Worm (Caenorhabditis elegans) whole organism, midembryonic: ENCODE results near the gene rps-1.

ENCODE experiments used
- T22C8.4 ChIP-seq: fragments of 200-800 bp; sonication (Bioruptor generic); IDR thresholded peaks from 2 replicates; pipeline ENCODE4 v1.3.6; 2022; ENCODE audit warnings: missing genetic modification characterization, missing compliant biosample characterization
- cog-1 ChIP-seq: sonication (generic microtip); optimal IDR thresholded peaks from 2 replicates; lab custom pipeline; 2016; ENCODE audit warnings: missing genetic modification characterization, missing compliant biosample characterization
- flt-1 ChIP-seq: fragments of 200-800 bp; sonication (Bioruptor generic); IDR thresholded peaks from 2 replicates; pipeline ENCODE4 v1.3.6; 2022; ENCODE audit warnings: missing genetic modification characterization, missing compliant biosample characterization
- klf-2 ChIP-seq: fragments of 200-800 bp; sonication (Bioruptor generic); conservative IDR thresholded peaks from 2 replicates; pipeline ENCODE4 v1.3.6; 2022; ENCODE audit warnings: missing genetic modification reagents, missing genetic modification characterization, missing compliant biosample characterization
- med-1 ChIP-seq: sonication (generic microtip); optimal IDR thresholded peaks from 2 replicates; lab custom pipeline; 2017; ENCODE audit warnings: missing genetic modification characterization, mild to moderate bottlenecking, missing compliant biosample characterization, antibody characterized with exemption, missing genetic modification reagents; ENCODE audit not compliant: insufficient read depth
- ref-1 ChIP-seq: fragments of 200-800 bp; sonication (Bioruptor generic); conservative IDR thresholded peaks from 2 replicates; pipeline ENCODE4 v1.3.6; 2022; ENCODE audit warnings: missing genetic modification reagents, missing genetic modification characterization, missing compliant biosample characterization
- tab-1 ChIP-seq: fragments of 200-800 bp; sonication (Bioruptor generic); IDR thresholded peaks from 2 replicates; pipeline ENCODE4 v1.3.6; 2022; ENCODE audit warnings: missing genetic modification characterization, missing compliant biosample characterization
- ztf-23 ChIP-seq: fragments of 200-800 bp; sonication (Bioruptor generic); IDR thresholded peaks from 2 replicates; pipeline ENCODE4 v1.3.6; 2022; ENCODE audit warnings: missing genetic modification reagents, missing genetic modification characterization, missing compliant biosample characterization
- ztf-29 ChIP-seq: fragments of 200-800 bp; sonication (Bioruptor generic); IDR thresholded peaks from 2 replicates; pipeline ENCODE4 v1.3.6; 2022; ENCODE audit warnings: missing genetic modification reagents, missing genetic modification characterization, missing compliant biosample characterization

Gene rps-1

DNA sequence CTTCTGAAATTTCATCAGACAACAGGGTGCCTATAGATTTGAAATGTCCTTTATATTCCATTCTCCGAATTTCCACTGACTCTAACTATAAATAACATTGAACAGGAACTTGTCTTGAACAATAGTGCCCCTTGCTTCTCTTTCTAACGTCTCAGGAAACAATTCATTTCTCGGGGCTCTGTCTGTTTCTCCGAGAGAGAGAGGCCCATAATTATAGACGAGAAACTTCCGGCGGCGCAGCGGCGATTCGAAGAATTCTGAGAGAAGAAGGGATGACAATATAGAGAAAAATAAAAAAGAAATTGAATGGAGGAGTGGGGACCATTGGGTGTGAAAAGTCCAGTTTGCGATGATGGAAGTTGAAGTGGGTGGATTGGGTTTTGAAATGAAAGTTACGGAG, 15.5 kb upstream of the rps-1 start:
- no peak for TF ChIP-seq med-1 (GFP tag; lab: Kevin White, UChicago)
- 0 out of 2 replicates have a peak, but pooled peaks have one; percentile 36 for TF ChIP-seq tab-1 (GFP tag; lab: Robert Waterston, UW)

DNA sequence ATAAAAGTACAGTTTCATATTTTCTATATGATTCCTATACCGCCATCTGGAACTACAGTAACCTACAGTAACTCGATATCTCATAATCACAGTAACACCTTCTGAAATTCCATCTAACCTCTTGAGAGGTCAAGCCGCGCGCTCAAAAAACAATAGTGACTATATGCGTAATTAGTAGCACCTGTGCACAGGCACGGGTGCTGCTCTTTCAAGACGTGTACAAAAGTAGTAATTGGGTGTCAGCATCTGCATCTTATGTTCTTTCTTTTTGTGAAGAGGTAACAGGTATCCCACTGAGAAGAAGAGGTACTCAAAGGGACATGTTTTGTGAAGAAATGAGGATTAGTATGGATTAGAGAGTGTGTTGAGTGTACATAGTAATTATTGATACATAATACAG, 14.4 kb upstream of the rps-1 start:
- TF ChIP-seq tab-1 (GFP tag; lab: Robert Waterston, UW) (no peak), ztf-23 (GFP tag; lab: Robert Waterston, UW) (no peak), med-1 (GFP tag; lab: Kevin White, UChicago) (no peak), flt-1 (GFP tag; lab: Robert Waterston, UW) (no peak), T22C8.4 (GFP tag; lab: Robert Waterston, UW) (no peak), klf-2 (no peak), ref-1 (GFP tag; lab: Robert Waterston, UW) (no peak), cog-1 (tag; lab: Kevin White, UChicago) (no peak)

DNA sequence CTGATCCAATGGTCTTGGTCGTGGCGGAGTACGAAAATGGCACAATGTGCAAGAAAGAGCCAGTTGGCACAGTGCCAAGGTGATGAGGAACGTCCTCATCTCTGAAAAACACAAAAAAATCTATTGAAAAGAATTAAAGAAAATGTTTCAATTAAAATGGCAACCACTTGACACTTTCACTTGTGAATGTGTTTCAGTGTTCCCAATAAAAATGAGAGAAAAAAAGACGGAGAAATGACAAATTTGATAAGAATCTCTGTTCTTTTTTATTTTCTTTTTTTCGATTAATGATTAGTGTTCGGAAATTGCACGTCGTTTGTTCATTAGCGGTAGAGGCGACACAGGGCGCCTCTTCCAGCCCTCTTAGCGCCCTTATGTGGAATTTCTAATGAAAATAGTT, 8.4 kb upstream of the rps-1 start, which contains the start of gene ndg-4:
ndg-4 (minus strand) TSS at position 101 of the 400 bp plus-strand sequence.
- TF ChIP-seq tab-1 (GFP tag; lab: Robert Waterston, UW), result no peak
- no peak for TF ChIP-seq T22C8.4 (GFP tag; lab: Robert Waterston, UW)
- no peak for TF ChIP-seq klf-2
- TF ChIP-seq ztf-29 (GFP tag; lab: Robert Waterston, UW), result no peak

DNA sequence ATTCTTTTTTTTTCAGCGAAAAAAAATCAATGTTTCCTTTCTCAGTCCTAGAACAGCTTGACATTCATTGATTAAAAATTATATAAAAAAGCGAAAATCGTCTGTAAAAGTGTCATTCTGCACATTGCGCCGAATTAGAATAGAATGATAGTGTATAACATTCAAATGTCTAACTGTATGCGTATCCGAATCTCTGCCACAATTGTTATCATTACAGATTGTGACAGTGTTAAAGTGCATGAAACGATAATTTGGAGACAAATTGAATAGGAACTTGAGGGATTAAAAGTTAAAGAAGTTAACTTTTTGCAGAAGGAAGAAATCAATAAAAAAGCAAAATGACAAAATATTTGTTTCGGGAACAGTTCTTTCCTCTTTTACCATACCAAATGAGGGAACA, 7.3 kb upstream of the rps-1 start:
- TF ChIP-seq flt-1 (GFP tag; lab: Robert Waterston, UW) (no peak), T22C8.4 (GFP tag; lab: Robert Waterston, UW) (no peak), tab-1 (GFP tag; lab: Robert Waterston, UW) (no peak), ref-1 (GFP tag; lab: Robert Waterston, UW) (no peak), ztf-29 (GFP tag; lab: Robert Waterston, UW) (no peak)

DNA sequence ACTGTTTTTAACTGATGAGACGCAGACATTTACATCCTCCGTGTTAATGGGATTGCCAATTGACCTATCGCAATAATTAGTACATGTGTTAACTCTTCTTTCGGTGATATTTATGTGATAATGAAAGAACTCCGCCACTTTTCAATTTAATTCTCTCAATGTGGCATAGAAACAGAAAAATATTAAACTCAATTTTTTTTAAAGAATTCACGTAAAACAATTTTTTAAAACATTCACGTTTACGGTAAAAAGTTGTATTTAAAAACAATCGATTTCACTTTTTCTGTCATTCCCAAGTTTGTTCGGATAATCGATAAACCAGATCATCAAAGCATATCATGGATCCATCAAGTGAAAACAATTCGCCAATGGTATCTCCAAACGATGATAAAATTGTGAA, 6.9 kb upstream of the rps-1 start, which contains the start of gene mstr-2:
mstr-2 (plus strand) TSS at position 301 of the 400 bp plus-strand sequence.
- no peak for TF ChIP-seq klf-2
- no peak for TF ChIP-seq tab-1 (GFP tag; lab: Robert Waterston, UW)
- no peak for TF ChIP-seq cog-1 (tag; lab: Kevin White, UChicago)
- TF ChIP-seq ztf-23 (GFP tag; lab: Robert Waterston, UW), result no peak
- no peak for TF ChIP-seq flt-1 (GFP tag; lab: Robert Waterston, UW)
- TF ChIP-seq T22C8.4 (GFP tag; lab: Robert Waterston, UW), result no peak
- no peak for TF ChIP-seq ref-1 (GFP tag; lab: Robert Waterston, UW)
- TF ChIP-seq ztf-29 (GFP tag; lab: Robert Waterston, UW), result no peak
- no peak for TF ChIP-seq med-1 (GFP tag; lab: Kevin White, UChicago)

DNA sequence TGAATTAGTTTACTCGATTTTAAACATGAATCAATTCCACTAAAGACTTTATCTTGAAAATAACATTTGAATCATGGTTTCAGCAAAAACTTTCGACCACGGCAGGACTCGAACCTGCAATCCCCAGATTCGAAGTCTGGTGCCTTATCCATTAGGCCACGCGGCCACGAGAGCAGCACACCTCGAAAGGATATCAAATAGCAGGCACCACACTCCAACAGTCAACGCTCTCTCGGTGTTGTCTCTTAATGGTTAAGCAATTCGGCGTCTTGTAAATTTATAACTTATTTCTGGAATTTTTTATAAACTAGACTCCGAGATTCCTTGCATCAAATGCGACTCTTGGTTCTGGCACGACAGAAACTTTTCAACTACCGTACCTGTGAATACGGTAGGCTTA, 4.9 kb upstream of the rps-1 start:
- TF ChIP-seq med-1 (GFP tag; lab: Kevin White, UChicago) (peak; percentile 78), T22C8.4 (GFP tag; lab: Robert Waterston, UW) (peak; percentile 94), klf-2 (peak; percentile 91), ztf-29 (GFP tag; lab: Robert Waterston, UW) (peak; percentile 83; the same call in 1 of the 2 replicates), cog-1 (tag; lab: Kevin White, UChicago) (peak; percentile 81), tab-1 (GFP tag; lab: Robert Waterston, UW) (peak; percentile 97), ref-1 (GFP tag; lab: Robert Waterston, UW) (peak; percentile 94), flt-1 (GFP tag; lab: Robert Waterston, UW) (peak; percentile 97), ztf-23 (GFP tag; lab: Robert Waterston, UW) (peak; percentile 88)

DNA sequence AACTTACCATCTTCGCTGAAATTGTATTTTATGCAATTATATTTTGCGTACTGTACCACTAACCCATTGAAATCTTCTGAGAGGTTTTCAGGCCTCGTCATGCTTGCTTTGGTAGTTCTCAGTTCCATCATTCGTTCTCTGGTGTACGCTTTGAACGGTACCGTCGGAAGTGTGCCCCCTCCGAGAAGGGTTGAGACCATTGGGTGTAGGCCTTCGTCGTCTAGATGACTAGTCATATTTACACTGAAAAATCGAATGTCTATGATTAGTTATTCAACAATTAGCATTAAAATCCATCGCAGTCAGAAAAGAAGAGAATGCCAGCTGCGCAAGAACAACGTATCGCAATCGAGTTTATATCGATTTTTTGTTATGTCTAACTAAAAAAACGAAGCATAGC, 810 bp upstream of the rps-1 start, which contains the start of gene ifet-1:
ifet-1 (minus strand) TSS at position 243 of the 400 bp plus-strand sequence.
- no peak for TF ChIP-seq ztf-23 (GFP tag; lab: Robert Waterston, UW)
- TF ChIP-seq ztf-29 (GFP tag; lab: Robert Waterston, UW), result no peak
- no peak for TF ChIP-seq klf-2
- no peak for TF ChIP-seq tab-1 (GFP tag; lab: Robert Waterston, UW)
- TF ChIP-seq ref-1 (GFP tag; lab: Robert Waterston, UW), result no peak
- no peak for TF ChIP-seq med-1 (GFP tag; lab: Kevin White, UChicago)
- TF ChIP-seq T22C8.4 (GFP tag; lab: Robert Waterston, UW), result no peak
- no peak for TF ChIP-seq cog-1 (tag; lab: Kevin White, UChicago)
- TF ChIP-seq flt-1 (GFP tag; lab: Robert Waterston, UW), result no peak

DNA sequence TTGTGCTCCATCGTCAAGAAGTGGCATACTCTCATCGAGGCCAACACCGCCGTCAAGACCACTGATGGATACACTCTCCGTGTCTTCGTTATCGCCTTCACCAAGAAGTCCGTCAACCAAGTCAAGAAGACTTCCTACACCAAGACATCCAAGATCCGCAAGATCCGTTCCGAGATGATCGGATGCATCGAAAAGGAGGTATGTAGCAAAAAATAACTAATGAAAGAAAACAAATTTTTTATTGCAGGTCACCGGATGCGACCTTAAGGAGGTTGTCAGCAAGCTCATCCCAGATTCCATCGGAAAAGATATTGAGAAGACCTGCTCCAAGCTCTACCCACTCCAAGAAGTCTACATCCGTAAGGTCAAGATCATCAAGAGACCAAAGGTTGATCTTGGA, 595 bp downstream of the rps-1 start:
- TF ChIP-seq T22C8.4 (GFP tag; lab: Robert Waterston, UW), result no peak
- no peak for TF ChIP-seq cog-1 (tag; lab: Kevin White, UChicago)
- TF ChIP-seq klf-2, result no peak

DNA sequence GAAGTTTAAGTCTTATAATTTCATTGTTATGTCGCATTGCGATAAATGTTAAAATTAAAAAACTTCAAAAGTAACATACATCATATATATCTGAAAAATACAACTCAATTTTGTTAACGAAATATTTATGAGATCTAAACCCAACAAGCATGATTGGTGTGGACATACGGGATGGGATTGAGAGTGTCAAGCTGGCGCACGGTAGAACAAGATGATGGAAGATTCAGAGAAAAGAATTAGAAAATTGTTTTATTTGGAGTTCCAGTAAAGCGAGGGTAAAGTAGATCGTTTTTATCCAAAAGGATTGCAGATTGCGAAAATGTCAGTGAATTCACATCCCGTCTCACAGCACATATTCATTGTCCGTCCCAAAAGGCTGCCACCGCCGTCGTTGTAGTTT, 1.1 kb downstream of the rps-1 start:
- no peak for TF ChIP-seq ref-1 (GFP tag; lab: Robert Waterston, UW)
- TF ChIP-seq tab-1 (GFP tag; lab: Robert Waterston, UW), result no peak
- TF ChIP-seq ztf-29 (GFP tag; lab: Robert Waterston, UW), result no peak
- TF ChIP-seq flt-1 (GFP tag; lab: Robert Waterston, UW), result no peak
- TF ChIP-seq ztf-23 (GFP tag; lab: Robert Waterston, UW), result no peak
- TF ChIP-seq klf-2, result no peak
- TF ChIP-seq T22C8.4 (GFP tag; lab: Robert Waterston, UW), result no peak
- TF ChIP-seq med-1 (GFP tag; lab: Kevin White, UChicago), result no peak
- TF ChIP-seq cog-1 (tag; lab: Kevin White, UChicago), result no peak

DNA sequence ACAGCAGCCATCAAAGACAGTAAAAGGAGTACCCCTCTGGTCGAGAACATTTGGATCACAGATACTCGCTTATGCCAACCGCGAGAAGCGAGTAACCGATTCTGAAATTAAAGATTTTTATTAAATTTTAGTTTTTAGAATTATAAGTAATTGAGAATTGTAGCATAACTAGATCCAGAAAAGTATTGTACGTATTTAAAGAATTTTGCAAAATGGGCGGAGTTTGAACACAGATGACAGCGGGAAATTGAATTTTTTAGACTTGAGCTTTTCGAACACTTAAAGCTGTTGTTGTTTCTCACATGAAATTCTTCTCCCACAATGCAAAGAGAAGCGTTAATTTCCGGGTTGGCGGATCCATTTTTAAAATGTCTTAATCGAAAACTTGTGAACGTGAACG, 1.8 kb downstream of the rps-1 start, which contains the start of gene ins-17:
ins-17 (minus strand) TSS at position 101 of the 400 bp plus-strand sequence.
- TF ChIP-seq cog-1 (tag; lab: Kevin White, UChicago) (no peak), klf-2 (no peak), T22C8.4 (GFP tag; lab: Robert Waterston, UW) (no peak), ref-1 (GFP tag; lab: Robert Waterston, UW) (no peak), ztf-29 (GFP tag; lab: Robert Waterston, UW) (no peak), flt-1 (GFP tag; lab: Robert Waterston, UW) (no peak), ztf-23 (GFP tag; lab: Robert Waterston, UW) (no peak), tab-1 (GFP tag; lab: Robert Waterston, UW) (no peak), med-1 (GFP tag; lab: Kevin White, UChicago) (no peak)
